Worm (Caenorhabditis elegans) whole organism, L4/young adult: ENCODE data around the gene F33G12.6.

Source experiments
- dao-5 ChIP-seq: sonication (generic microtip); optimal IDR thresholded peaks from 2 replicates; lab custom pipeline; 2016; ENCODE audit warnings: missing genotype, missing genetic modification characterization, moderate library complexity, missing compliant biosample characterization
- him-1 ChIP-seq: sonication (generic microtip); optimal IDR thresholded peaks from 2 replicates; lab custom pipeline; 2016; ENCODE audit warnings: missing genotype, missing genetic modification reagents, missing genetic modification characterization, missing compliant biosample characterization

DNA sequence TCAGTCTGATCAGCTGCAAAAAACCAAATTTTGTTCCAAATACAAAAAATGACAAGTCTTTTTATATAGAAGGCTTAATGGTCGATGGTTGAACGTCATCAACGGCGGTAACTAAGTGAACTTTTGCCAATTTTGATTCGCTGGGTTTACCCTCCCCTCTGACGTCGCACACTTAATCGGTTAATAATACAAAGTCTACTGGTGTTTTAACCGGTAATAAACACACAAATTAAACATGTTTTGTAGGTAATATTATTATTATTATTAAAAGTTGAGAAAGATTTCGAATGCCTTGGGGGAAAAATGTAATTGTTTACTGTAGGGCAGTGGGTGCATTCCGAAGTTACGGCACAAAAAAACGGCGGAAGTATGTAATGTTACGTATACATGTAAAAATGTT is 11.0 kb downstream of the F33G12.6 start, which contains the start of gene pho-12:
- TF ChIP-seq him-1 (tag; lab: Kevin White, UChicago) = no peak
- TF ChIP-seq dao-5 = no peak
